Fruit fly (Drosophila melanogaster): ENCODE measurements around the gene CG42238.

The CG42238 gene

dm6 chr2L:20936420-20936819 lies 115.5 kb downstream of the CG42238 start (continued):
- TF ChIP-seq CG15011 (GFP tag; optimal IDR thresholded peaks at IDR 0.05), result no peak
- peak; percentile 24 for TF ChIP-seq Hr3 (GFP tag; optimal IDR thresholded peaks at IDR 0.05)
- TF ChIP-seq hb (GFP tag; IDR thresholded peaks at IDR 0.05; ENCODE audit: partially characterized antibody), result no peak
- no peak for TF ChIP-seq btn (GFP tag; optimal IDR thresholded peaks at IDR 0.05)
- peak; percentile 35 for TF ChIP-seq Sox102F (GFP tag; optimal IDR thresholded peaks at IDR 0.05)
- no peak for TF ChIP-seq H2.0 (GFP tag; IDR thresholded peaks at IDR 0.05)
- TF ChIP-seq CG7745 (tag; optimal IDR thresholded peaks at IDR 0.05), result no peak
- TF ChIP-seq Trl (optimal IDR thresholded peaks at IDR 0.05), result no peak
- no peak for TF ChIP-seq Trl (GFP tag; optimal IDR thresholded peaks at IDR 0.05)
- TF ChIP-seq CG8765 (GFP tag; IDR thresholded peaks at IDR 0.05), result no peak
- no peak for TF ChIP-seq tup (GFP tag; optimal IDR thresholded peaks at IDR 0.05)
- TF ChIP-seq CG8290 (GFP tag; optimal IDR thresholded peaks at IDR 0.05), result no peak
- no peak for TF ChIP-seq CG8290 (tag; optimal IDR thresholded peaks at IDR 0.05)
- TF ChIP-seq Bgb (GFP tag; IDR thresholded peaks at IDR 0.05; ENCODE audit: partially characterized antibody), result no peak
- TF ChIP-seq gsb-n (tag; optimal IDR thresholded peaks at IDR 0.05), result peak; percentile 4
- TF ChIP-seq Opbp (GFP tag; IDR thresholded peaks at IDR 0.05; ENCODE audit: partially characterized antibody), result no peak
- no peak for TF ChIP-seq CG30431 (GFP tag; optimal IDR thresholded peaks at IDR 0.05)
- peak; percentile 23 for TF ChIP-seq Hsf (GFP tag; optimal IDR thresholded peaks at IDR 0.05)
- TF ChIP-seq jing (GFP tag; optimal IDR thresholded peaks at IDR 0.05), result no peak
- TF ChIP-seq Lpt (GFP tag; optimal IDR thresholded peaks at IDR 0.05), result no peak
- no peak for TF ChIP-seq toy (GFP tag; IDR thresholded peaks at IDR 0.05)
- peak; percentile 32 for TF ChIP-seq dmrt11E (tag; optimal IDR thresholded peaks at IDR 0.05)
- no peak for TF ChIP-seq CG6813 (GFP tag; optimal IDR thresholded peaks at IDR 0.05)
- no peak for TF ChIP-seq CG17186 (GFP tag; optimal IDR thresholded peaks at IDR 0.05)
- TF ChIP-seq CG7556 (GFP tag; optimal IDR thresholded peaks at IDR 0.05), result peak; percentile 26
- TF ChIP-seq sima (GFP tag; optimal IDR thresholded peaks at IDR 0.05), result no peak
- TF ChIP-seq Fer1 (GFP tag; optimal IDR thresholded peaks at IDR 0.05), result no peak
- TF ChIP-seq CG8089 (GFP tag; optimal IDR thresholded peaks at IDR 0.05), result no peak
- TF ChIP-seq Doc2 (GFP tag; IDR thresholded peaks at IDR 0.05), result no peak
- TF ChIP-seq CG32772 (GFP tag; IDR thresholded peaks at IDR 0.05), result no peak
- TF ChIP-seq NC2β (GFP tag; optimal IDR thresholded peaks at IDR 0.05), result no peak
- no peak for TF ChIP-seq bigmax (GFP tag; optimal IDR thresholded peaks at IDR 0.05)
- no peak for TF ChIP-seq kah (GFP tag; optimal IDR thresholded peaks at IDR 0.05)
- no peak for TF ChIP-seq crol (GFP tag; IDR thresholded peaks at IDR 0.05)
- TF ChIP-seq CG4424 (GFP tag; optimal IDR thresholded peaks at IDR 0.05), result peak; percentile 26

- no peak for TF ChIP-seq Sin3A (optimal IDR thresholded peaks at IDR 0.05)
- TF ChIP-seq Med (GFP tag), result peak; percentile 65
- TF ChIP-seq stwl (tag; optimal IDR thresholded peaks at IDR 0.05), result no peak
- no peak for TF ChIP-seq gce (GFP tag; IDR thresholded peaks at IDR 0.05)
- no peak for TF ChIP-seq CG6654 (GFP tag; optimal IDR thresholded peaks at IDR 0.05)
- TF ChIP-seq CG14667 (GFP tag; IDR thresholded peaks at IDR 0.05), result no peak
- no peak for TF ChIP-seq CG18764 (GFP tag; optimal IDR thresholded peaks at IDR 0.05)
- TF ChIP-seq mam (GFP tag; optimal IDR thresholded peaks at IDR 0.05), result no peak
- TF ChIP-seq bab2 (GFP tag; optimal IDR thresholded peaks at IDR 0.05), result no peak
- TF ChIP-seq CG12769 (tag; optimal IDR thresholded peaks at IDR 0.05), result no peak
- TF ChIP-seq CG9817 (tag; optimal IDR thresholded peaks at IDR 0.05), result no peak
- TF ChIP-seq Fer3 (tag; optimal IDR thresholded peaks at IDR 0.05), result no peak
- no peak for TF ChIP-seq ro (GFP tag; IDR thresholded peaks at IDR 0.05)
- no peak for TF ChIP-seq CG15073 (GFP tag; optimal IDR thresholded peaks at IDR 0.05)
- no peak for TF ChIP-seq HLHmδ (GFP tag; optimal IDR thresholded peaks at IDR 0.05)
- no peak for TF ChIP-seq oc (tag; optimal IDR thresholded peaks at IDR 0.05)
- no peak for TF ChIP-seq CG11093 (GFP tag; IDR thresholded peaks at IDR 0.05)
- TF ChIP-seq Hr78 (GFP tag; optimal IDR thresholded peaks at IDR 0.05), result peak in 1 of 2 experiments; percentile 35
- no peak for TF ChIP-seq CG6272 (GFP tag; IDR thresholded peaks at IDR 0.05)
- no peak for TF ChIP-seq CG3065 (GFP tag; optimal IDR thresholded peaks at IDR 0.05)
- TF ChIP-seq ci (GFP tag; IDR thresholded peaks at IDR 0.05), result no peak
Measured at dm6 chr2L:20936061-20936390, 115.9 kb downstream of the CG42238 start.
